Fruit fly (Drosophila melanogaster): ENCODE data around the gene CG13088.

dm6 chr2L:8451497-8451896 lies 37.3 kb upstream of the CG13088 start:
- TF ChIP-seq CG8478 (optimal IDR thresholded peaks at IDR 0.05) = no peak
- no peak for TF ChIP-seq CTCF (optimal IDR thresholded peaks at IDR 0.05)
